Worm (Caenorhabditis elegans) whole organism, L2 larva: ENCODE results near the gene T16A1.2.

ENCODE experiments used
- ama-1 ChIP-seq: fragments of 150-350 bp; optimal IDR thresholded peaks from 2 replicates; lab custom pipeline; 2018; ENCODE audit warnings: inconsistent platforms
- blmp-1 ChIP-seq: sonication (generic microtip); optimal IDR thresholded peaks from 2 replicates; lab custom pipeline; 2017; ENCODE audit warnings: missing genetic modification characterization, mild to moderate bottlenecking, missing compliant biosample characterization, antibody characterized with exemption, moderate library complexity; ENCODE audit not compliant: insufficient read depth
- elt-3 ChIP-seq: sonication (generic microtip); optimal IDR thresholded peaks from 2 replicates; lab custom pipeline; 2017; ENCODE audit warnings: missing biosample characterization, missing genetic modification characterization
- lin-39 ChIP-seq: fragments of 150-350 bp; optimal IDR thresholded peaks from 2 replicates; lab custom pipeline; 2014; ENCODE audit warnings: missing biosample characterization, missing genetic modification reagents, missing genetic modification characterization
- nhr-237 ChIP-seq: fragments of 150-350 bp; optimal IDR thresholded peaks from 2 replicates; lab custom pipeline; 2014; ENCODE audit warnings: missing biosample characterization, missing genetic modification characterization
- nhr-25 ChIP-seq: fragments of 150-350 bp; sonication (generic microtip); optimal IDR thresholded peaks from 3 replicates; lab custom pipeline; 2014; ENCODE audit warnings: missing biosample characterization, missing genetic modification characterization
- peb-1 ChIP-seq: fragments of 150-350 bp; optimal IDR thresholded peaks from 2 replicates; lab custom pipeline; 2014; ENCODE audit warnings: missing biosample characterization, missing genetic modification characterization
- unc-39 ChIP-seq: fragments of 150-350 bp; optimal IDR thresholded peaks from 2 replicates; lab custom pipeline; 2014; ENCODE audit warnings: missing biosample characterization, missing genetic modification characterization
- unc-62 ChIP-seq: fragments of 150-350 bp; optimal IDR thresholded peaks from 2 replicates; lab custom pipeline; 2014; ENCODE audit warnings: missing biosample characterization, missing genetic modification reagents, missing genetic modification characterization

- no peak for TF ChIP-seq unc-62 (GFP tag; lab: Kevin White, UChicago)
- no peak for TF ChIP-seq peb-1 (tag; lab: Kevin White, UChicago)
- TF ChIP-seq ama-1 (lab: Kevin White, UChicago) = no peak
- TF ChIP-seq blmp-1 (tag; lab: Kevin White, UChicago) = no peak
- TF ChIP-seq lin-39 (tag; lab: Kevin White, UChicago) = no peak
- TF ChIP-seq nhr-237 (tag; lab: Kevin White, UChicago) = no peak
- no peak for TF ChIP-seq unc-39 (tag; lab: Kevin White, UChicago)
- TF ChIP-seq nhr-25 (tag; lab: Kevin White, UChicago) = no peak
- no peak for TF ChIP-seq elt-3 (tag; lab: Kevin White, UChicago)
Observed at ce11 chrII:2140817-2141216, 45.4 kb downstream of the T16A1.2 start, which contains the start of gene C40A11.3.
